Fruit fly (Drosophila melanogaster) whole organism, pupa: ENCODE measurements around the gene mEFTs.

Experiments
- CG10348 ChIP-seq: fragments of 200-800 bp; sonication (Bioruptor generic); IDR thresholded peaks from 2 replicates; pipeline ENCODE4 v1.3.6; 2022; ENCODE audit warnings: missing biosample characterization, missing genetic modification characterization
- CG12605 ChIP-seq: fragments of 200-800 bp; sonication (Bioruptor generic); IDR thresholded peaks from 2 replicates; pipeline ENCODE4 v1.3.6; 2022; ENCODE audit warnings: missing biosample characterization, missing genetic modification characterization
- CG13204 ChIP-seq: fragments of 200-800 bp; sonication (Bioruptor generic); optimal IDR thresholded peaks from 2 replicates; lab custom pipeline; 2018; ENCODE audit warnings: missing biosample characterization, mild to moderate bottlenecking, missing genetic modification characterization, moderate library complexity
- CG14655 ChIP-seq: fragments of 200-800 bp; sonication (Bioruptor generic); optimal IDR thresholded peaks from 3 replicates; lab custom pipeline; 2017; ENCODE audit warnings: mild to moderate bottlenecking, missing biosample characterization, missing genetic modification reagents, missing genetic modification characterization
- CG15710 ChIP-seq: fragments of 200-800 bp; sonication (Bioruptor generic); optimal IDR thresholded peaks from 2 replicates; lab custom pipeline; 2018; ENCODE audit warnings: missing biosample characterization, mild to moderate bottlenecking, missing genetic modification characterization, moderate library complexity
- CG17806 ChIP-seq: fragments of 200-800 bp; sonication (Bioruptor generic); optimal IDR thresholded peaks from 2 replicates; lab custom pipeline; 2018; ENCODE audit warnings: missing biosample characterization, mild to moderate bottlenecking, missing genetic modification characterization, moderate library complexity
- CG32121 ChIP-seq: fragments of 200-800 bp; sonication (Bioruptor generic); IDR thresholded peaks from 2 replicates; pipeline ENCODE4 v1.3.6; 2022; ENCODE audit warnings: missing biosample characterization, missing genetic modification characterization
- CG34367 ChIP-seq: fragments of 200-800 bp; sonication (Bioruptor generic); optimal IDR thresholded peaks from 2 replicates; lab custom pipeline; 2018; ENCODE audit warnings: missing biosample characterization, mild to moderate bottlenecking, missing genetic modification characterization
- CG4496 ChIP-seq: fragments of 200-800 bp; sonication (Bioruptor generic); IDR thresholded peaks from 3 replicates; pipeline ENCODE4 v1.3.6; 2022; ENCODE audit warnings: missing biosample characterization, missing genetic modification characterization
- CG8159 ChIP-seq: fragments of 200-800 bp; sonication (Bioruptor generic); optimal IDR thresholded peaks from 3 replicates; lab custom pipeline; 2018; ENCODE audit warnings: missing biosample characterization, mild to moderate bottlenecking, missing genetic modification characterization, moderate library complexity
- CG8301 ChIP-seq: fragments of 200-800 bp; sonication (Bioruptor generic); optimal IDR thresholded peaks from 2 replicates; lab custom pipeline; 2018; ENCODE audit warnings: missing biosample characterization, mild to moderate bottlenecking, missing genetic modification characterization
- CG9948 ChIP-seq: fragments of 200-800 bp; sonication (Bioruptor generic); optimal IDR thresholded peaks from 2 replicates; lab custom pipeline; 2018; ENCODE audit warnings: missing biosample characterization, mild to moderate bottlenecking, missing genetic modification characterization, moderate library complexity
- D1 ChIP-seq: fragments of 200-800 bp; sonication (Bioruptor generic); optimal IDR thresholded peaks from 2 replicates; lab custom pipeline; 2018; ENCODE audit warnings: missing biosample characterization, mild to moderate bottlenecking, missing genetic modification characterization, moderate library complexity
- EcR ChIP-seq: fragments of 200-800 bp; sonication (Bioruptor generic); optimal IDR thresholded peaks from 3 replicates; lab custom pipeline; 2019; ENCODE audit warnings: missing biosample characterization, missing genetic modification characterization, mild to moderate bottlenecking, moderate library complexity, missing genetic modification reagents
- Ets98B ChIP-seq: fragments of 200-800 bp; sonication (Bioruptor generic); IDR thresholded peaks from 2 replicates; pipeline ENCODE4 v1.3.6; 2022; ENCODE audit warnings: missing biosample characterization, missing genetic modification characterization
- Pif1A ChIP-seq: fragments of 200-800 bp; sonication (Bioruptor generic); optimal IDR thresholded peaks from 3 replicates; lab custom pipeline; 2016; ENCODE audit warnings: missing biosample characterization, missing genetic modification characterization
- Pif1B ChIP-seq: fragments of 200-800 bp; sonication (Bioruptor generic); optimal IDR thresholded peaks from 3 replicates; lab custom pipeline; 2016; ENCODE audit warnings: missing biosample characterization, missing genetic modification characterization
- Snoo ChIP-seq: fragments of 200-800 bp; sonication (Bioruptor generic); optimal IDR thresholded peaks from 3 replicates; lab custom pipeline; 2017; ENCODE audit warnings: missing biosample characterization, mild to moderate bottlenecking, missing genetic modification characterization, inconsistent platforms
- fd96Ca ChIP-seq: fragments of 200-800 bp; sonication (Bioruptor generic); IDR thresholded peaks from 3 replicates; pipeline ENCODE4 v1.3.6; 2022; ENCODE audit warnings: missing biosample characterization, missing genetic modification characterization
- gl ChIP-seq: fragments of 200-800 bp; sonication (Bioruptor generic); optimal IDR thresholded peaks from 2 replicates; lab custom pipeline; 2018; ENCODE audit warnings: missing biosample characterization, mild to moderate bottlenecking, missing genetic modification characterization
- rn ChIP-seq: fragments of 200-800 bp; sonication (Bioruptor generic); IDR thresholded peaks from 2 replicates; pipeline ENCODE4 v1.3.6; 2022; ENCODE audit warnings: missing biosample characterization, missing genetic modification characterization

Gene mEFTs

DNA sequence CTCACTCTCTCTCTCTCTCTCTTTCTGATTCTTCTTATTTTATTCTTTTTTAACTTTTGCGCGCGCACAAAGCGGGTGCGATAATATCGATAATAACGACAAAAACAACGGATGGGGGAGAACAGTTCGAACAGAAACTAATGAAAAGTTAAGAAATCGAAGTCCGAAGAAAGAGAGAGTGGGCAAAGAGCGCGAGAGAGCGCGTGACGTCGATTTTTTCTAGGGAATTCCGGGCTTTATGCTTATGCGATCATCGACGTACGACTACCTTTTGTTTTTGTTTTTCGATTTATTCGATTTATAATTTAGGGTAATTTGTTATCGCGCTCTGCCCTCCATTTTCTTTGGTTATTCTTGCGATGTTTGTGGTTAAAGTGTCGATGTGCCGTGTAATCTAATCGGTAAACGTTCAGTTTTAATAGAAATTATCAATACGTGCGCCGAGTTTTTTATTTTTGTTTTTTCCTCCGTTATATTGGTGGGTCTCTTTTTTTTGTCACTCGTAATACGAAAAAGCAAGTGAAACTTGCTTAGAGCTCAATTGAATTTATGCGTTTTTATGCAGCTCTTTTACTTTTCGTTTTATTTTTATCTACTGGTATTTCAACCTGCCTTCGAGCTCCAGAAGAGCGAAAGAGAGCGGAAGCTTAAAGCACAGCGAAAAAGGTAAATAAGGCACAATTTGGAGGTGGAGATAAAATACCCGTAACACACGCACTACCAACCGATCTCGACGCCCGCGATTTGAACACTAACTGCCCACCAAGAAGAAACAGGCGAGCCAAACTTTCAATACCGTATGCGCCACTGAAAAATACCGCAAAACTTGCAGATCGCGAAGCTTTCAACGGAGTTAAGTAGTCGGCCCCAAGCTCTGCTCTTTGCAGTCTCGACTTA is 51.0 kb downstream of the mEFTs start, which contains the start of gene dl:
Gene dl (minus strand): TSS at position 757 of the 897 bp plus-strand sequence.
- TF ChIP-seq CG9948 (tag; lab: Kevin White, UChicago) (peak; percentile 31), CG32121 (GFP tag; lab: Robert Waterston, UW) (peak; percentile 68), CG17806 (tag; lab: Kevin White, UChicago) (peak; percentile 7), gl (tag; lab: Kevin White, UChicago) (peak; percentile 14), CG4496 (GFP tag; lab: Robert Waterston, UW) (peak; percentile 33; the same call in 2 of the 3 replicates), CG12605 (peak; percentile 62; the same call in 1 of the 2 replicates), CG8301 (tag; lab: Kevin White, UChicago) (peak; percentile 68), CG34367 (tag; lab: Kevin White, UChicago) (no peak), CG8159 (tag; lab: Kevin White, UChicago) (no peak), D1 (tag; lab: Kevin White, UChicago) (no peak), CG14655 (GFP tag; lab: Kevin White, UChicago) (peak; percentile 69), Pif1B (GFP tag; lab: Kevin White, UChicago) (peak; percentile 50), Ets98B (GFP tag; lab: Robert Waterston, UW) (peak; percentile 43), EcR (GFP tag; lab: Kevin White, UChicago) (peak; percentile 22), fd96Ca (GFP tag; lab: Robert Waterston, UW) (peak; percentile 77), CG13204 (GFP tag; lab: Kevin White, UChicago) (no peak), Snoo (no peak), CG10348 (GFP tag; lab: Robert Waterston, UW) (no peak), rn (GFP tag; lab: Robert Waterston, UW) (peak; percentile 62), Pif1A (GFP tag; lab: Kevin White, UChicago) (peak; percentile 42), CG15710 (peak; percentile 27)
